Fruit fly (Drosophila melanogaster): ENCODE measurements around the gene CG42831.

The CG42831 gene

dm6 chr3L:10810539-10811443 is 3.8 kb upstream of the CG42831 start (continued):
- TF ChIP-seq lov (optimal IDR thresholded peaks at IDR 0.05), result no peak
- TF ChIP-seq lov (GFP tag; IDR thresholded peaks at IDR 0.05), result no peak
- TF ChIP-seq p53 (GFP tag; optimal IDR thresholded peaks at IDR 0.05), result no peak
- TF ChIP-seq aop (GFP tag; IDR thresholded peaks at IDR 0.05), result no peak
- no peak for TF ChIP-seq shn (GFP tag; optimal IDR thresholded peaks at IDR 0.05)
- TF ChIP-seq Mad (GFP tag; optimal IDR thresholded peaks at IDR 0.05), result no peak
- peak; percentile 43 for TF ChIP-seq CG4730 (GFP tag; IDR thresholded peaks at IDR 0.05)
- no peak for TF ChIP-seq Atf3 (GFP tag; optimal IDR thresholded peaks at IDR 0.05)
- TF ChIP-seq CG8281 (tag; optimal IDR thresholded peaks at IDR 0.05), result peak; percentile 23
- no peak for TF ChIP-seq rib (GFP tag; IDR thresholded peaks at IDR 0.05)
- TF ChIP-seq CG12659 (GFP tag; optimal IDR thresholded peaks at IDR 0.05), result peak; percentile 60
- TF ChIP-seq CG2889 (GFP tag; IDR thresholded peaks at IDR 0.05), result 0 out of 3 replicates have a peak, but pooled peaks have one; percentile 11
- TF ChIP-seq CG18476 (GFP tag; optimal IDR thresholded peaks at IDR 0.05), result peak; percentile 46
- peak; percentile 70 for TF ChIP-seq CG32532 (GFP tag; IDR thresholded peaks at IDR 0.05)
- TF ChIP-seq Hmr (GFP tag; optimal IDR thresholded peaks at IDR 0.05), result peak; percentile 84
- peak; percentile 25 for TF ChIP-seq CG31365 (tag; optimal IDR thresholded peaks at IDR 0.05)
- no peak for TF ChIP-seq Usf (GFP tag; optimal IDR thresholded peaks at IDR 0.05)
- TF ChIP-seq CG16863 (GFP tag; optimal IDR thresholded peaks at IDR 0.05), result peak; percentile 3
- TF ChIP-seq CG3847 (GFP tag; IDR thresholded peaks at IDR 0.05), result peak; percentile 54
- no peak for TF ChIP-seq tx (GFP tag; optimal IDR thresholded peaks at IDR 0.05)
- TF ChIP-seq CG33557 (GFP tag; optimal IDR thresholded peaks at IDR 0.05), result no peak
- TF ChIP-seq CG10654 (GFP tag; optimal IDR thresholded peaks at IDR 0.05), result peak; percentile 52
- peak; percentile 65 for TF ChIP-seq org-1 (GFP tag; optimal IDR thresholded peaks at IDR 0.05)
- peak; percentile 38 for TF ChIP-seq trem (tag; optimal IDR thresholded peaks at IDR 0.05)
- TF ChIP-seq emc (GFP tag; optimal IDR thresholded peaks at IDR 0.05), result no peak
- no peak for TF ChIP-seq psq (GFP tag; optimal IDR thresholded peaks at IDR 0.05)
- no peak for TF ChIP-seq CG8290 (GFP tag; optimal IDR thresholded peaks at IDR 0.05)
- TF ChIP-seq CG8290 (tag; optimal IDR thresholded peaks at IDR 0.05), result no peak
- TF ChIP-seq so (GFP tag; IDR thresholded peaks at IDR 0.05), result 0 out of 3 replicates have a peak, but pooled peaks have one; percentile 10
- peak; percentile 86 for TF ChIP-seq gem (tag; optimal IDR thresholded peaks at IDR 0.05)
- TF ChIP-seq CG8089 (GFP tag; optimal IDR thresholded peaks at IDR 0.05), result no peak
- TF ChIP-seq bowl (GFP tag; IDR thresholded peaks at IDR 0.05), result no peak
- TF ChIP-seq CG12071 (GFP tag; optimal IDR thresholded peaks at IDR 0.05), result no peak
- no peak for TF ChIP-seq en (GFP tag; optimal IDR thresholded peaks at IDR 0.05)
- TF ChIP-seq CG18764 (GFP tag; optimal IDR thresholded peaks at IDR 0.05), result peak; percentile 40
- TF ChIP-seq Optix (GFP tag; IDR thresholded peaks at IDR 0.05), result no peak
- no peak for TF ChIP-seq Lpt (GFP tag; optimal IDR thresholded peaks at IDR 0.05)
- TF ChIP-seq lilli (GFP tag; optimal IDR thresholded peaks at IDR 0.05), result peak; percentile 57
- TF ChIP-seq Rfx (GFP tag; IDR thresholded peaks at IDR 0.05), result peak; percentile 62
- TF ChIP-seq sim (GFP tag; IDR thresholded peaks at IDR 0.05), result no peak
- TF ChIP-seq Ets97D (GFP tag; optimal IDR thresholded peaks at IDR 0.05), result no peak
- no peak for TF ChIP-seq Mes4 (GFP tag; optimal IDR thresholded peaks at IDR 0.05)
- TF ChIP-seq dmrt11E (tag; optimal IDR thresholded peaks at IDR 0.05), result peak; percentile 53
- no peak for TF ChIP-seq HLH4C (GFP tag; IDR thresholded peaks at IDR 0.05; ENCODE audit: partially characterized antibody)
- peak in 1 of 2 experiments; percentile 44 for TF ChIP-seq chif (GFP tag; optimal IDR thresholded peaks at IDR 0.05)
- TF ChIP-seq unc-4 (GFP tag; IDR thresholded peaks at IDR 0.05; ENCODE audit: partially characterized antibody), result no peak
- peak; percentile 61 for TF ChIP-seq Hr3 (GFP tag; optimal IDR thresholded peaks at IDR 0.05)
- TF ChIP-seq CG12219 (GFP tag; optimal IDR thresholded peaks at IDR 0.05), result peak; percentile 53
- TF ChIP-seq Myb (GFP tag; optimal IDR thresholded peaks at IDR 0.05), result no peak
- TF ChIP-seq CG13894 (tag; optimal IDR thresholded peaks at IDR 0.05), result peak; percentile 56
- TF ChIP-seq CG1233 (GFP tag; optimal IDR thresholded peaks at IDR 0.05), result peak; percentile 59

All from whole organism, embryonic.